Worm (Caenorhabditis elegans) whole organism, L2 larva: Measurements from ENCODE around the gene F27B3.6.

Source experiments
- F13H6.1 ChIP-seq: sonication (generic microtip); optimal IDR thresholded peaks from 2 replicates; lab custom pipeline; 2016; ENCODE audit warnings: missing genetic modification characterization, missing compliant biosample characterization
- elt-1 ChIP-seq: fragments of 150-350 bp; optimal IDR thresholded peaks from 2 replicates; lab custom pipeline; 2014; ENCODE audit warnings: missing biosample characterization, missing genetic modification characterization
- elt-3 ChIP-seq: sonication (generic microtip); optimal IDR thresholded peaks from 2 replicates; lab custom pipeline; 2017; ENCODE audit warnings: missing biosample characterization, missing genetic modification characterization
- lin-39 ChIP-seq: fragments of 150-350 bp; optimal IDR thresholded peaks from 2 replicates; lab custom pipeline; 2014; ENCODE audit warnings: missing biosample characterization, missing genetic modification reagents, missing genetic modification characterization
- lsy-2 ChIP-seq, 2 experiments: fragments of 150-350 bp in 1 of 2; sonication (generic microtip) in 1 of 2; optimal IDR thresholded peaks; 2 replicates each; lab custom pipeline; 2014 to 2017; ENCODE audit warnings: missing biosample characterization in 2 of 2, missing genetic modification characterization in 2 of 2
- snpc-4 ChIP-seq: fragments of 150-350 bp; optimal IDR thresholded peaks from 2 replicates; lab custom pipeline; 2014; ENCODE audit warnings: missing biosample characterization, missing genetic modification characterization
- unc-62 ChIP-seq: fragments of 150-350 bp; optimal IDR thresholded peaks from 2 replicates; lab custom pipeline; 2014; ENCODE audit warnings: missing biosample characterization, missing genetic modification reagents, missing genetic modification characterization
- ztf-11 ChIP-seq: sonication (generic microtip); optimal IDR thresholded peaks from 2 replicates; lab custom pipeline; 2017; ENCODE audit warnings: missing biosample characterization, missing genetic modification characterization

DNA sequence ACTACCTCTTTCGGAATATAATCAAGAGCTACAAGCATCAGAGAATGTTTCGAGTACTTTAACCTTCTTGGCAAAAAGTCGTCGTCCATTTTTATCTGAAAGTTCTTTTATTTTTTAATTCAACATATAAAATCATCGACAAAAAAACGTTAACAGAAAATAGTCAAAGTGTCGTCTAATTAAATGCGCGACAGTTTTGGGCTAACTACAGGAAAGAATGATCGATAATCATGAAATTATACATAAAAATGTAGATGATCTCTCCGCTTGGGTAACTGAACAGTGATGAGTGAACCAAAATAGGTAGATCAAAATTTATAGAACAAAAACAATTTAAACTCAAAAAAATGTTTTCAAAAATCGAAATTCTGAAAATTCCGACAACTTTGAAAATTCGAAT, 19.9 kb downstream of the F27B3.6 start, which contains the start of gene C09E7.8:
- TF ChIP-seq elt-1 (tag; lab: Kevin White, UChicago) (no peak), elt-3 (tag; lab: Kevin White, UChicago) (no peak), lin-39 (no peak), snpc-4 (no peak), ztf-11 (tag; lab: Kevin White, UChicago) (no peak), unc-62 (GFP tag; lab: Kevin White, UChicago) (no peak), F13H6.1 (tag; lab: Kevin White, UChicago) (no peak), lsy-2 (tag; optimal IDR thresholded peaks at IDR 0.05; lab: Kevin White, UChicago) (no peak)
